Worm (Caenorhabditis elegans) whole organism, mixed stage, embryonic: ENCODE measurements around the gene F43G6.17.

Experiments
- M03D4.4 ChIP-seq: sonication (generic microtip); optimal IDR thresholded peaks from 2 replicates; lab custom pipeline; 2017; ENCODE audit warnings: mild to moderate bottlenecking, missing genetic modification characterization, missing compliant biosample characterization
- bed-3 ChIP-seq: fragments of 200-800 bp; sonication (Bioruptor generic); optimal IDR thresholded peaks from 3 replicates; lab custom pipeline; 2018; ENCODE audit warnings: mild to moderate bottlenecking, missing genetic modification characterization, moderate library complexity, missing compliant biosample characterization
- blmp-1 ChIP-seq: fragments of 150-350 bp; optimal IDR thresholded peaks from 2 replicates; lab custom pipeline; 2014; ENCODE audit warnings: missing biosample characterization, missing genetic modification characterization
- ceh-39 ChIP-seq: fragments of 150-350 bp; optimal IDR thresholded peaks from 2 replicates; lab custom pipeline; 2014; ENCODE audit warnings: missing biosample characterization, missing genetic modification characterization
- ceh-43 ChIP-seq: fragments of 200-800 bp; sonication (Bioruptor generic); optimal IDR thresholded peaks from 2 replicates; lab custom pipeline; 2018; ENCODE audit warnings: mild to moderate bottlenecking, missing genetic modification characterization, moderate library complexity, missing compliant biosample characterization
- ceh-83 ChIP-seq: fragments of 200-800 bp; sonication (Bioruptor generic); optimal IDR thresholded peaks from 2 replicates; lab custom pipeline; 2018; ENCODE audit warnings: mild to moderate bottlenecking, missing genetic modification characterization, missing compliant biosample characterization
- cnd-1 ChIP-seq: fragments of 200-800 bp; sonication (Bioruptor generic); optimal IDR thresholded peaks from 2 replicates; lab custom pipeline; 2018; ENCODE audit warnings: mild to moderate bottlenecking, missing genetic modification characterization, missing compliant biosample characterization
- drap-1 ChIP-seq: fragments of 200-800 bp; sonication (Bioruptor generic); optimal IDR thresholded peaks from 3 replicates; lab custom pipeline; 2018; ENCODE audit warnings: mild to moderate bottlenecking, missing genetic modification characterization, missing compliant biosample characterization
- elt-3 ChIP-seq: fragments of 150-350 bp; optimal IDR thresholded peaks from 2 replicates; lab custom pipeline; 2014; ENCODE audit warnings: missing biosample characterization, missing genetic modification characterization
- flh-1 ChIP-seq: fragments of 200-800 bp; sonication (Bioruptor generic); optimal IDR thresholded peaks from 2 replicates; lab custom pipeline; 2018; ENCODE audit warnings: mild to moderate bottlenecking, missing genetic modification characterization, moderate library complexity, missing compliant biosample characterization
- ham-2 ChIP-seq: fragments of 200-800 bp; sonication (Bioruptor generic); optimal IDR thresholded peaks from 2 replicates; lab custom pipeline; 2018; ENCODE audit warnings: mild to moderate bottlenecking, missing genetic modification characterization, missing compliant biosample characterization
- hlh-1 ChIP-seq: fragments of 150-350 bp; optimal IDR thresholded peaks from 2 replicates; lab custom pipeline; 2014; ENCODE audit warnings: missing biosample characterization, missing genetic modification reagents, missing genetic modification characterization
- lin-32 ChIP-seq: fragments of 200-800 bp; sonication (Bioruptor generic); optimal IDR thresholded peaks from 2 replicates; lab custom pipeline; 2018; ENCODE audit warnings: mild to moderate bottlenecking, missing genetic modification characterization, missing compliant biosample characterization
- mab-5 ChIP-seq: fragments of 150-350 bp; optimal IDR thresholded peaks from 2 replicates; lab custom pipeline; 2014; ENCODE audit warnings: missing biosample characterization, missing genetic modification characterization
- mep-1 ChIP-seq: fragments of 150-350 bp; optimal IDR thresholded peaks from 2 replicates; lab custom pipeline; 2017; ENCODE audit warnings: missing biosample characterization, missing genetic modification reagents, missing genetic modification characterization, inconsistent platforms
- mls-2 ChIP-seq: sonication (generic microtip); optimal IDR thresholded peaks from 2 replicates; lab custom pipeline; 2016; ENCODE audit warnings: mild to moderate bottlenecking, missing genetic modification characterization, moderate library complexity, missing compliant biosample characterization
- nhr-12 ChIP-seq: fragments of 150-350 bp; optimal IDR thresholded peaks from 2 replicates; lab custom pipeline; 2014; ENCODE audit warnings: missing biosample characterization, missing genetic modification characterization
- nhr-2 ChIP-seq: fragments of 150-350 bp; optimal IDR thresholded peaks from 2 replicates; lab custom pipeline; 2014; ENCODE audit warnings: missing biosample characterization, missing genetic modification characterization
- nhr-237 ChIP-seq: fragments of 150-350 bp; optimal IDR thresholded peaks from 2 replicates; lab custom pipeline; 2014; ENCODE audit warnings: missing biosample characterization, missing genetic modification characterization
- nhr-28 ChIP-seq: fragments of 150-350 bp; optimal IDR thresholded peaks from 2 replicates; lab custom pipeline; 2014; ENCODE audit warnings: missing biosample characterization, missing genetic modification characterization
- nhr-76 ChIP-seq: sonication (generic microtip); optimal IDR thresholded peaks from 2 replicates; lab custom pipeline; 2017; ENCODE audit warnings: missing biosample characterization, missing genetic modification characterization
- pha-4 ChIP-seq: fragments of 150-350 bp; optimal IDR thresholded peaks from 2 replicates; lab custom pipeline; 2018; ENCODE audit warnings: missing biosample characterization, missing genetic modification reagents, missing genetic modification characterization
- sem-2 ChIP-seq: fragments of 200-800 bp; sonication (Bioruptor generic); optimal IDR thresholded peaks from 2 replicates; lab custom pipeline; 2018; ENCODE audit warnings: mild to moderate bottlenecking, missing genetic modification characterization, missing compliant biosample characterization
- snpc-4 ChIP-seq: fragments of 150-350 bp; optimal IDR thresholded peaks from 2 replicates; lab custom pipeline; 2014; ENCODE audit warnings: missing biosample characterization, missing genetic modification characterization
- sptf-1 ChIP-seq: sonication (generic microtip); optimal IDR thresholded peaks from 2 replicates; lab custom pipeline; 2017; ENCODE audit warnings: mild to moderate bottlenecking, missing genetic modification characterization, moderate library complexity, missing compliant biosample characterization
- tbx-8 ChIP-seq: fragments of 200-800 bp; sonication (Bioruptor generic); optimal IDR thresholded peaks from 2 replicates; lab custom pipeline; 2018; ENCODE audit warnings: mild to moderate bottlenecking, missing genetic modification characterization, moderate library complexity, missing compliant biosample characterization
- unc-120 ChIP-seq: sonication (generic microtip); optimal IDR thresholded peaks from 2 replicates; lab custom pipeline; 2017; ENCODE audit warnings: missing genetic modification characterization, missing compliant biosample characterization; ENCODE audit not compliant: poor library complexity, severe bottlenecking
- unc-39 ChIP-seq: fragments of 150-350 bp; optimal IDR thresholded peaks from 2 replicates; lab custom pipeline; 2014; ENCODE audit warnings: missing biosample characterization, missing genetic modification characterization
- unc-62 ChIP-seq: fragments of 150-350 bp; optimal IDR thresholded peaks from 2 replicates; lab custom pipeline; 2014; ENCODE audit warnings: missing biosample characterization, missing genetic modification reagents, missing genetic modification characterization
- zip-8 ChIP-seq: fragments of 150-350 bp; optimal IDR thresholded peaks from 2 replicates; lab custom pipeline; 2014; ENCODE audit warnings: missing biosample characterization, missing genetic modification characterization

The F43G6.17 gene

DNA sequence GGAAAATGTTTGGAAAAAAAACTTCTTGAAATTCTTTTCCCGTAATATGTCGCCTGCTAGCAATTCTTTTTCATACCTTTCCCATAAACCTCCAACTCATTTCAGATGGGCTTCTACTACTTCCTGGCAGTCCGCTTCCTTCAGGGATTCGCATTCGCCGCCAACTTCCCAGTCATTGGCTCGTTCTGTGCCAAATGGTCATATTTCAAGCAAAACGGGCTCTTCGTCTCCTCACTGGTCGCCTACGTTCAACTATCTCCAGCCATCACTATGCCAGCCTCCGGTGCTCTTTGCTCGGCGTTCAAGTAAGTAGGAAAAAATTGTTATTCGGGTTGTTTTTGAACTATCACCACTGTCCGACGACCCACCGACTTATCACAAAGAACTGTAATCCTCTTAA lies 41.5 kb downstream of the F43G6.17 start:
- TF ChIP-seq nhr-76 (tag; lab: Kevin White, UChicago) (no peak), hlh-1 (tag; lab: Kevin White, UChicago) (no peak), mls-2 (no peak), ham-2 (GFP tag; lab: Kevin White, UChicago) (no peak), sem-2 (GFP tag; lab: Kevin White, UChicago) (no peak), unc-39 (tag; lab: Kevin White, UChicago) (no peak), sptf-1 (tag; lab: Kevin White, UChicago) (no peak), mep-1 (tag; lab: Kevin White, UChicago) (no peak), tbx-8 (GFP tag; lab: Kevin White, UChicago) (no peak), lin-32 (GFP tag; lab: Kevin White, UChicago) (no peak), bed-3 (no peak), M03D4.4 (tag; lab: Kevin White, UChicago) (no peak)

DNA sequence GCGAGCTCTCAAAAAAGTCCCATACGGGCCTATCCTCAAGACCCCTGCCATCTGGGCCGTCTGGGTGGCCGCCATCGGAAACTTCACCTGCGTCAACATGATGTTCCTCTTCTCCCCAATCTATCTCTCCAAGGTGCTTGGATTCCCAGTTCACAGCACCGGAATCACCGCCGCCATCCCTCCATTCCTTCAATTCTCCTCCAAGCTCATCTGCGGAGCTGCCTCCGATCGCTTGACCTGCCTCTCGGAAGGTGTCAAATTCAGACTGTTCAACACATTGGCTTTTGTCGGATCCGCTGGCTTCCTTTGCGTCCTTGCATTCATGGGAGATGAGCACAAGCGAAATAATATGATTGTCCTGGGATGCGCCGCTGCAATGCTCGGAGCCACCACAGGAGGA lies 42.4 kb downstream of the F43G6.17 start:
- TF ChIP-seq snpc-4 (no peak), blmp-1 (no peak), ceh-83 (GFP tag; lab: Kevin White, UChicago) (no peak), mls-2 (no peak), zip-8 (tag; lab: Kevin White, UChicago) (no peak), ham-2 (GFP tag; lab: Kevin White, UChicago) (no peak), unc-62 (no peak), flh-1 (GFP tag; lab: Kevin White, UChicago) (no peak), mab-5 (tag; lab: Kevin White, UChicago) (no peak), nhr-76 (tag; lab: Kevin White, UChicago) (no peak), sptf-1 (tag; lab: Kevin White, UChicago) (no peak), unc-39 (tag; lab: Kevin White, UChicago) (no peak)

DNA sequence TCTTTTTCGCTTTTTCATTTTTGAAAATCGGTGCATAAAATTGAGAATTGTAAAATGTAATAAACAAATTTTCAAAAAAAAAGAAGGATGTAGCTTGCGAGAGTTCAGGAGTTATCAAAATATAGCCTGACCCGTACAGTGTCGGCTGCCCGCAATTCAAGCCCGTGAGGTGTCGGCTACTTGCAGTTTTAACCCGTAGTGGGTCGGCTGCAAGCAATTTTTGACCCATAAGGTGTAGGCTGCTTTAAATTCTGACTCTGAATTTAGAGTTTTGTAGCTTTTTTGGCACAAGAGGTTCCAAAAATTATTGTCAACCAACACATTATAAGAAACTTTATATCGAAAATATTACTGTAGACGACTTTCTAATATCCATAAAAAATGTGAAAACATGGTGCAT lies 43.4 kb downstream of the F43G6.17 start:
- TF ChIP-seq lin-32 (GFP tag; lab: Kevin White, UChicago): no peak
- no peak for TF ChIP-seq unc-120
- TF ChIP-seq mab-5 (tag; lab: Kevin White, UChicago): no peak
- TF ChIP-seq sem-2 (GFP tag; lab: Kevin White, UChicago): no peak
- TF ChIP-seq nhr-28 (tag; lab: Kevin White, UChicago): no peak
- no peak for TF ChIP-seq zip-8 (tag; lab: Kevin White, UChicago)
- TF ChIP-seq elt-3: no peak
- TF ChIP-seq drap-1: no peak
- no peak for TF ChIP-seq ceh-43 (GFP tag; lab: Kevin White, UChicago)
- no peak for TF ChIP-seq bed-3
- no peak for TF ChIP-seq tbx-8 (GFP tag; lab: Kevin White, UChicago)
- no peak for TF ChIP-seq nhr-237 (tag; lab: Kevin White, UChicago)
- no peak for TF ChIP-seq hlh-1 (tag; lab: Kevin White, UChicago)
- no peak for TF ChIP-seq nhr-2 (tag; lab: Kevin White, UChicago)

DNA sequence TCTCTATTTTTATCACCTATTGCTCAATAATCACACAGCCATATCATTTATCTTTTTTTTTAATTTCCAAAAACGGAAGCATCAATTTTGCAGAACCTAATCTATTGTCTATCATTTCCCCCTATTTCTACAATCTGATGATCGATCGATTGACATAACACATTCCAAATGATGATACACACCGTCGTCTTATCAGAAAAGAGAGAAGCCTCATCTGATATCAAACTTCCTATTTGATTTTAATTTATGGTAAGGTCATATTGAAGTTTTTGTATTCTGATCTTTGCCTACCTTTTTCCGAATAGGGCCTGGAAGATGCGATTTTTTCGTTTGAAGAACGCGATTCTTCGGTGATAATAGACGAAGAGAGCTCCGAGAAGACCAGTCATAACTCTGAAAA lies 47.0 kb downstream of the F43G6.17 start:
- TF ChIP-seq nhr-76 (tag; lab: Kevin White, UChicago): no peak
- no peak for TF ChIP-seq ceh-39 (tag; lab: Kevin White, UChicago)
- TF ChIP-seq cnd-1 (tag; lab: Kevin White, UChicago): no peak
- TF ChIP-seq drap-1: no peak
- TF ChIP-seq, all 35 proteins: peak for 0

DNA sequence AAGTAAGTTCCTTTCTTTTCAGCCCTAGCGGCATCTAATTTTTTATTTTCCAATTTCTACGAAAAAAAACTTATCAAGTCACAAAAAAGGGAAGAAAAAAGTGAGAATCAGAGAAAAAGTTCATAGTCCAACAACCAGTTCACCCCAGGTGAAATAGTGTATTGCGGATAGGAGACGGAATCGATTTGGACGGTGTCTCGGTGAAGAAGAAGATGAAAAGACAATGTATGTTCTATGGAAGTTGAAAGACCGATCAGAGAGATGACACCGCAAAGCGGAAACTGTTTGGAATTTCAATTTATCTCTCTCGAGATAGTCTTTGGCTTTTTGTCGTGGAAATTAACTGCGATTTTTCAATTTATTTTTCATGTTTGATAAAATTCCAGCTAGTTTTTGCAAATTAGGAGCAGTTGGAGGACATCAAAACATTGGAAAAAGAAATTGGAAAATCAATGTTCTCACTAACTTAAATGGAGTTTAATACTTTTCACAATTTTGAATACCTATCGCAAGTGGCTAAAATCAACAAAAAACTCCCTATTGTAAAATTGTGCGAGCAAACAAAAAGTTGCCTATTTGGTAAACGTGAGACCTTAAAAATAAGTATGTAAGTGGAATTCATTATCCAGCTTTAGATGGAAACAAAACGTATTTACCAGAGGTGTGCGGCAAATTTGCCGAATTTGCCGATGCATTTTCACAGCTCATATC lies 49.8 kb downstream of the F43G6.17 start:
- TF ChIP-seq ceh-83 (GFP tag; lab: Kevin White, UChicago): no peak
- no peak for TF ChIP-seq lin-32 (GFP tag; lab: Kevin White, UChicago)
- TF ChIP-seq nhr-28 (tag; lab: Kevin White, UChicago): no peak
- TF ChIP-seq zip-8 (tag; lab: Kevin White, UChicago): no peak
- no peak for TF ChIP-seq mls-2
- no peak for TF ChIP-seq snpc-4
- TF ChIP-seq M03D4.4 (tag; lab: Kevin White, UChicago): no peak
- TF ChIP-seq nhr-2 (tag; lab: Kevin White, UChicago): no peak
- no peak for TF ChIP-seq unc-62
- TF ChIP-seq sptf-1 (tag; lab: Kevin White, UChicago): no peak
- TF ChIP-seq pha-4 (tag; lab: Kevin White, UChicago): no peak
- TF ChIP-seq blmp-1: no peak
- TF ChIP-seq elt-3: no peak
- no peak for TF ChIP-seq nhr-12
- TF ChIP-seq mep-1 (tag; lab: Kevin White, UChicago): no peak
- no peak for TF ChIP-seq ceh-43 (GFP tag; lab: Kevin White, UChicago)
- no peak for TF ChIP-seq unc-120
- no peak for TF ChIP-seq ham-2 (GFP tag; lab: Kevin White, UChicago)
